Fruit fly (Drosophila melanogaster) whole organism, pupa: ENCODE results near the gene rno.

Experiments used
- CG10348 ChIP-seq: fragments of 200-800 bp; sonication (Bioruptor generic); IDR thresholded peaks from 2 replicates; pipeline ENCODE4 v1.3.6; 2022; ENCODE audit warnings: missing biosample characterization, missing genetic modification characterization
- CG17806 ChIP-seq: fragments of 200-800 bp; sonication (Bioruptor generic); optimal IDR thresholded peaks from 2 replicates; lab custom pipeline; 2018; ENCODE audit warnings: missing biosample characterization, mild to moderate bottlenecking, missing genetic modification characterization, moderate library complexity
- CG4496 ChIP-seq: fragments of 200-800 bp; sonication (Bioruptor generic); IDR thresholded peaks from 3 replicates; pipeline ENCODE4 v1.3.6; 2022; ENCODE audit warnings: missing biosample characterization, missing genetic modification characterization
- EcR ChIP-seq: fragments of 200-800 bp; sonication (Bioruptor generic); optimal IDR thresholded peaks from 3 replicates; lab custom pipeline; 2019; ENCODE audit warnings: missing biosample characterization, missing genetic modification characterization, mild to moderate bottlenecking, moderate library complexity, missing genetic modification reagents
- Ets98B ChIP-seq: fragments of 200-800 bp; sonication (Bioruptor generic); IDR thresholded peaks from 2 replicates; pipeline ENCODE4 v1.3.6; 2022; ENCODE audit warnings: missing biosample characterization, missing genetic modification characterization
- Pif1A ChIP-seq: fragments of 200-800 bp; sonication (Bioruptor generic); optimal IDR thresholded peaks from 3 replicates; lab custom pipeline; 2016; ENCODE audit warnings: missing biosample characterization, missing genetic modification characterization
- rn ChIP-seq: fragments of 200-800 bp; sonication (Bioruptor generic); IDR thresholded peaks from 2 replicates; pipeline ENCODE4 v1.3.6; 2022; ENCODE audit warnings: missing biosample characterization, missing genetic modification characterization

dm6 chr3L:216325-216724 lies 16.8 kb upstream of the rno start, which contains the start of gene Kaz1-ORFB:
- no peak for TF ChIP-seq EcR (GFP tag; lab: Kevin White, UChicago)
- no peak for TF ChIP-seq Ets98B
- no peak for TF ChIP-seq Pif1A (GFP tag; lab: Kevin White, UChicago)
- TF ChIP-seq rn (GFP tag; lab: Robert Waterston, UW), result no peak
- no peak for TF ChIP-seq CG17806 (tag; lab: Kevin White, UChicago)
- no peak for TF ChIP-seq CG10348 (GFP tag; lab: Robert Waterston, UW)
- TF ChIP-seq CG4496 (GFP tag; lab: Robert Waterston, UW), result no peak
